Fruit fly (Drosophila melanogaster): ENCODE results near the gene CG31937.

CG31937 gene

DNA sequence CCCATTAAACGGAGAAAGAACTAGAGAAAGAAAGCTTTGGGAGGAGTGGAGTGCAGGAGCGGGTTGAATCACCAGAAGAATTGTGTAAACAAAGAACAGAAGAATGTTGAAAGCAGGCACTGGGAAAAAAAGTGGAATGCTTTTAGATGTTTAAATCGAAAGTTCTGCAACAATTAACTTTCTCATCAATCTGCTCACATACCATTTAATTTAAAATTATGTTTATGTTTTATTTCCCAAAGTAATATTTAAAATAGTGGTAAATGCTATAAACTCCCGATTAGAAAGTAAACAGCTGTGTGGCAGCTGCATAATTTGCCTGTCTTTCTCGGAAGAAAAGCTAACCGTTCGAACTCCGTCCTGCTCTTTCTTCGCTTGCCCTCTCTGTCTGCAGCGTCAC, 8.4 kb downstream of the CG31937 start (continued):
- TF ChIP-seq wek (GFP tag; optimal IDR thresholded peaks at IDR 0.05) (no peak), CG11398 (GFP tag; optimal IDR thresholded peaks at IDR 0.05) (no peak), nerfin-1 (tag; optimal IDR thresholded peaks at IDR 0.05) (no peak), CG8089 (GFP tag; optimal IDR thresholded peaks at IDR 0.05) (no peak), NFAT (GFP tag; IDR thresholded peaks at IDR 0.05) (no peak), CG11085 (GFP tag; IDR thresholded peaks at IDR 0.05) (no peak), CG8359 (GFP tag; optimal IDR thresholded peaks at IDR 0.05; ENCODE audit: borderline replicate concordance) (no peak), CG17361 (GFP tag; IDR thresholded peaks at IDR 0.05) (peak; percentile 39; the same call in 1 of the 3 replicates), tgo (GFP tag; IDR thresholded peaks at IDR 0.05) (no peak), BtbVII (GFP tag; optimal IDR thresholded peaks at IDR 0.05) (no peak), CG11456 (GFP tag; IDR thresholded peaks at IDR 0.05) (no peak), Mes4 (GFP tag; optimal IDR thresholded peaks at IDR 0.05) (no peak), odd (GFP tag; optimal IDR thresholded peaks at IDR 0.05) (no peak), jumu (GFP tag; optimal IDR thresholded peaks at IDR 0.05) (no peak), CG9932 (GFP tag; IDR thresholded peaks at IDR 0.05) (no peak), CG8924 (tag; optimal IDR thresholded peaks at IDR 0.05) (peak; percentile 15), gsb-n (tag; optimal IDR thresholded peaks at IDR 0.05) (peak; percentile 43), CG3838 (GFP tag; optimal IDR thresholded peaks at IDR 0.05) (no peak), CG11695 (GFP tag; IDR thresholded peaks at IDR 0.05) (no peak), ci (GFP tag; IDR thresholded peaks at IDR 0.05) (peak; percentile 59; the same call in 2 of the 3 replicates), sim (GFP tag; IDR thresholded peaks at IDR 0.05) (no peak), Dbx (GFP tag; IDR thresholded peaks at IDR 0.05) (no peak), Atf-2 (GFP tag; optimal IDR thresholded peaks at IDR 0.05) (no peak), Stat92E (GFP tag; optimal IDR thresholded peaks at IDR 0.05) (peak in 1 of 3 experiments; percentile 55), onecut (GFP tag; IDR thresholded peaks at IDR 0.05) (no peak), Hr78 (GFP tag; optimal IDR thresholded peaks at IDR 0.05) (peak in 1 of 2 experiments; percentile 57), Drgx (GFP tag; IDR thresholded peaks at IDR 0.05) (peak; percentile 41; the same call in 1 of the 2 replicates), CG8290 (GFP tag; optimal IDR thresholded peaks at IDR 0.05) (no peak), CG8290 (tag; optimal IDR thresholded peaks at IDR 0.05) (no peak), hkb (optimal IDR thresholded peaks at IDR 0.05) (no peak), hkb (GFP tag; IDR thresholded peaks at IDR 0.05) (no peak), CG7271 (tag; optimal IDR thresholded peaks at IDR 0.05) (no peak), CG10267 (tag; optimal IDR thresholded peaks at IDR 0.05) (peak; percentile 19), CG1647 (GFP tag; optimal IDR thresholded peaks at IDR 0.05) (peak; percentile 26), crol (GFP tag; IDR thresholded peaks at IDR 0.05) (no peak), luna (GFP tag; optimal IDR thresholded peaks at IDR 0.05) (no peak), CG42726 (GFP tag; IDR thresholded peaks at IDR 0.05; ENCODE audit: partially characterized antibody) (no peak), danr (GFP tag; IDR thresholded peaks at IDR 0.05) (no peak), CG7839 (tag; optimal IDR thresholded peaks at IDR 0.05) (peak; percentile 28), pan (optimal IDR thresholded peaks at IDR 0.05) (no peak), pan (GFP tag; optimal IDR thresholded peaks at IDR 0.05 in 1 of 2, IDR thresholded peaks at IDR 0.05 in 1 of 2) (peak in 1 of 2 experiments; percentile 20), CG10565 (GFP tag; optimal IDR thresholded peaks at IDR 0.05) (no peak), gem (tag; optimal IDR thresholded peaks at IDR 0.05) (peak; percentile 54), lola (GFP tag; optimal IDR thresholded peaks at IDR 0.05) (peak in 1 of 3 experiments; percentile 29), CG10462 (GFP tag; optimal IDR thresholded peaks at IDR 0.05) (no peak), CG17802 (tag; optimal IDR thresholded peaks at IDR 0.05) (no peak), dan (GFP tag; IDR thresholded peaks at IDR 0.05) (no peak), NC2α (GFP tag; optimal IDR thresholded peaks at IDR 0.05) (no peak), Lhr (GFP tag; optimal IDR thresholded peaks at IDR 0.05) (peak; percentile 4), cad (GFP tag; optimal IDR thresholded peaks at IDR 0.05) (no peak), CG15601 (tag; optimal IDR thresholded peaks at IDR 0.05) (peak; percentile 75), Six4 (GFP tag; optimal IDR thresholded peaks at IDR 0.05) (peak; percentile 23)

Data from whole organism, embryonic.